Worm (Caenorhabditis elegans) whole organism, early embryonic: ENCODE data around the gene eas-1.

Source experiments
- B0310.2 ChIP-seq: sonication (generic microtip); optimal IDR thresholded peaks from 2 replicates; lab custom pipeline; 2016; ENCODE audit warnings: mild to moderate bottlenecking, missing genetic modification characterization, missing compliant biosample characterization
- ama-1 ChIP-seq: fragments of 150-350 bp; optimal IDR thresholded peaks from 2 replicates; lab custom pipeline; 2014
- ceh-13 ChIP-seq: fragments of 200-800 bp; sonication (Bioruptor generic); optimal IDR thresholded peaks from 2 replicates; lab custom pipeline; 2018; ENCODE audit warnings: mild to moderate bottlenecking, missing genetic modification characterization, missing compliant biosample characterization
- hmbx-1 ChIP-seq: sonication (generic microtip); optimal IDR thresholded peaks from 2 replicates; lab custom pipeline; 2016; ENCODE audit warnings: mild to moderate bottlenecking, missing genetic modification characterization, missing compliant biosample characterization
- hmg-4 ChIP-seq: fragments of 200-800 bp; sonication (Bioruptor generic); optimal IDR thresholded peaks from 2 replicates; lab custom pipeline; 2018; ENCODE audit warnings: mild to moderate bottlenecking, missing genetic modification characterization, missing compliant biosample characterization
- hnd-1 ChIP-seq: sonication (generic microtip); optimal IDR thresholded peaks from 2 replicates; lab custom pipeline; 2016; ENCODE audit warnings: missing genetic modification characterization, missing compliant biosample characterization
- tra-4 ChIP-seq: sonication (generic microtip); optimal IDR thresholded peaks from 2 replicates; lab custom pipeline; 2017; ENCODE audit warnings: missing genetic modification characterization, missing compliant biosample characterization

DNA sequence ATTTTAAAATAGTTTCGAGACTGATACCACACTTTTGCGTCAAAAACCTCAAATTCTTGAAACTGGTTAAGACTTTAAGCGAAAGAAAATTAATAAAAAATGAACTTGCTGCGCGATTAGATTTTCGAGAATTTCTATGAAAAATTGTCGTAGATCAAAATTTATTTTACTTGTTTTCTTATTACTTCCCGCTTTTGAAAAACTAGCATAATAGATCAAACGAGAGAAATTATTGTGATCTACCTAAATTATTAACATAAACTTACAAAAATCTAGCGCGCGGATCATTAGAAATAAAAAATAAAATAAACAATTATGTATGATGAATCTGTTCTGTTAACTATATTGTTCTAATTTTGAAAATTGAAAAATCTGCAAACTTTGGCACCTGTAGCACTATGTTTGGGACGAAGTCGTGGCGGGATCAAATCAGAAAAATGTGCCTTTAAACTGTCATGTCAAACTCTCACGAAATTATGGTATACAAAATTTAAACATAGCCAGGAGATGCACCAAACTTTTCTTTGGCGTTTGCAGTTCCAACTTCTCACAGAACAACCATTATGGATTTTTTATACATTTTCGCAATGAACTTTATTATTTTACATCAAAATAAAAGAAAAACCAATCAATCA is 13.3 kb upstream of the eas-1 start:
- TF ChIP-seq ama-1 (lab: Kevin White, UChicago): no peak
- TF ChIP-seq ceh-13 (GFP tag; lab: Kevin White, UChicago): no peak
- no peak for TF ChIP-seq hmbx-1 (tag; lab: Kevin White, UChicago)
- TF ChIP-seq tra-4 (tag; lab: Kevin White, UChicago): no peak
- no peak for TF ChIP-seq B0310.2 (tag; lab: Kevin White, UChicago)
- no peak for TF ChIP-seq hmg-4 (GFP tag; lab: Kevin White, UChicago)
- no peak for TF ChIP-seq hnd-1 (tag; lab: Kevin White, UChicago)
